Fruit fly (Drosophila melanogaster): ENCODE measurements around the gene dnk.

dnk gene

DNA sequence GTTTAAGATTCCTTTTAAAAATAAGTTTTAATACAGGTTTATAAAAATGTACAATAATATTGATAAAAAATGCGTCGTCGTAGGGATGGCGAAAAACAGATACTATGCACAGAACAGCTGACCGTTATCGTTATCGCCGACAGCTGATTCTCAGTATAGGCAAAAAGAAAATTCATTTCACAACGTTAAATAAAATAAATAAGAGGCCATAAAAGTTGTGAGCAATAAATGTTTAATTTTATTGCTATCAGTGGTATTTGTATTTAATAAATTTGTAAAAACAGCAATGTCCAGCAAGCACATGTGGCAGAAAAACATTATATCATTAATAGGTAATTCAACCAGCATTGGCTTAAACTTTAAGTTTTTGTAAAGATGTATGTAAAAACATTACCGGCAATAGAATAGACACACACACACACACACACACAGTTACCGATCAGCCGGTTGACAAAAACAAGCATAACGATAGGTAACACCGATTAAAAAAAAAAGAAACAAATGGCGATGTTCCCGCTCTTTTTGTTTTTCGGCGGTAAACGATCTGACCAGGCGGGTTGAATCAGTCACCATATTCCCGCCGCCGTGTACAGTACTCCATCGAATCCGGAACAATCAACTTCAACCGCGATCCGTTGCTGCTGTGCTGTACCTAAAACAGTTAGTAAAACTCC, at the start of gene dnk, which contains the start of gene Smu1 (continued):
- TF ChIP-seq CG11247 (GFP tag; IDR thresholded peaks at IDR 0.05), result no peak
- TF ChIP-seq Scr (GFP tag; IDR thresholded peaks at IDR 0.05; ENCODE audit: partially characterized antibody), result no peak
- no peak for TF ChIP-seq run (tag; optimal IDR thresholded peaks at IDR 0.05)
- no peak for TF ChIP-seq CG17612 (GFP tag; IDR thresholded peaks at IDR 0.05)
- TF ChIP-seq wdn (GFP tag; IDR thresholded peaks at IDR 0.05), result no peak
- no peak for TF ChIP-seq D19A (tag; optimal IDR thresholded peaks at IDR 0.05)
- peak; percentile 42; the same call in 1 of the 2 replicates for TF ChIP-seq Drgx (GFP tag; IDR thresholded peaks at IDR 0.05)
- TF ChIP-seq Hr39 (optimal IDR thresholded peaks at IDR 0.05), result no peak
- no peak for TF ChIP-seq Adf1 (GFP tag; IDR thresholded peaks at IDR 0.05)
- no peak for TF ChIP-seq CG4820 (GFP tag; optimal IDR thresholded peaks at IDR 0.05)
- TF ChIP-seq trh (GFP tag; optimal IDR thresholded peaks at IDR 0.05), result no peak
- no peak for TF ChIP-seq tup (GFP tag; optimal IDR thresholded peaks at IDR 0.05)
- no peak for TF ChIP-seq Awh (GFP tag; IDR thresholded peaks at IDR 0.05)
- TF ChIP-seq Mrtf (GFP tag; IDR thresholded peaks at IDR 0.05), result no peak
- TF ChIP-seq CG13775 (GFP tag; optimal IDR thresholded peaks at IDR 0.05), result no peak
- TF ChIP-seq dysf (GFP tag; IDR thresholded peaks at IDR 0.05), result no peak
- TF ChIP-seq E2f1 (GFP tag; IDR thresholded peaks at IDR 0.05), result peak; percentile 56; the same call in 1 of the 2 replicates
- TF ChIP-seq Sin3A (optimal IDR thresholded peaks at IDR 0.05), result no peak
- no peak for TF ChIP-seq slbo (GFP tag; IDR thresholded peaks at IDR 0.05)
- no peak for TF ChIP-seq Gsc (GFP tag; IDR thresholded peaks at IDR 0.05)
- TF ChIP-seq dmrt99B (tag; optimal IDR thresholded peaks at IDR 0.05), result no peak
- TF ChIP-seq CG6813 (GFP tag; optimal IDR thresholded peaks at IDR 0.05), result no peak
- TF ChIP-seq sim (GFP tag; IDR thresholded peaks at IDR 0.05), result no peak
- no peak for TF ChIP-seq NC2α (GFP tag; optimal IDR thresholded peaks at IDR 0.05)
- TF ChIP-seq Hr51 (GFP tag; optimal IDR thresholded peaks at IDR 0.05), result no peak
- TF ChIP-seq Hand (GFP tag; optimal IDR thresholded peaks at IDR 0.05), result no peak
- TF ChIP-seq CG16813 (GFP tag; IDR thresholded peaks at IDR 0.05; ENCODE audit: partially characterized antibody), result no peak; the same call in 2 of the 3 replicates
- TF ChIP-seq cad (GFP tag; optimal IDR thresholded peaks at IDR 0.05), result no peak
- TF ChIP-seq tll (GFP tag; optimal IDR thresholded peaks at IDR 0.05), result no peak
- no peak for TF ChIP-seq CG7357 (GFP tag; IDR thresholded peaks at IDR 0.05)
- TF ChIP-seq CG10543 (GFP tag; optimal IDR thresholded peaks at IDR 0.05), result no peak
- TF ChIP-seq zf30C (GFP tag; optimal IDR thresholded peaks at IDR 0.05), result no peak
- no peak for TF ChIP-seq CHES-1-like (GFP tag; optimal IDR thresholded peaks at IDR 0.05)
- peak; percentile 43; the same call in 1 of the 3 replicates for TF ChIP-seq CG6791 (GFP tag; IDR thresholded peaks at IDR 0.05; ENCODE audit: partially characterized antibody)
- no peak for TF ChIP-seq kah (GFP tag; optimal IDR thresholded peaks at IDR 0.05)
- TF ChIP-seq sc (optimal IDR thresholded peaks at IDR 0.05), result no peak
- no peak for TF ChIP-seq sc (GFP tag; optimal IDR thresholded peaks at IDR 0.05)
- TF ChIP-seq CG12659 (GFP tag; optimal IDR thresholded peaks at IDR 0.05), result peak; percentile 51
- TF ChIP-seq Dip3 (GFP tag; optimal IDR thresholded peaks at IDR 0.05), result no peak
- TF ChIP-seq lab (GFP tag; optimal IDR thresholded peaks at IDR 0.05), result no peak
- TF ChIP-seq CG7987 (GFP tag; optimal IDR thresholded peaks at IDR 0.05), result no peak
- no peak for TF ChIP-seq Bteb2 (GFP tag; optimal IDR thresholded peaks at IDR 0.05)
- no peak for TF ChIP-seq dati (GFP tag; IDR thresholded peaks at IDR 0.05)
- TF ChIP-seq z (GFP tag; IDR thresholded peaks at IDR 0.05), result no peak
- no peak for TF ChIP-seq zfh2 (GFP tag; optimal IDR thresholded peaks at IDR 0.05)
- no peak for TF ChIP-seq CG11456 (GFP tag; IDR thresholded peaks at IDR 0.05)
- no peak for TF ChIP-seq corto (GFP tag; optimal IDR thresholded peaks at IDR 0.05)
- TF ChIP-seq Dip2 (GFP tag; IDR thresholded peaks at IDR 0.05), result no peak
- TF ChIP-seq CG18262 (tag; optimal IDR thresholded peaks at IDR 0.05), result no peak
- TF ChIP-seq CG11723 (GFP tag; optimal IDR thresholded peaks at IDR 0.05), result no peak
- no peak for TF ChIP-seq sr (GFP tag; IDR thresholded peaks at IDR 0.05)

All from whole organism, embryonic.